Worm (Caenorhabditis elegans): Measurements from ENCODE around the gene K05F1.1.

The K05F1.1 gene

ce11 chrII:5772547-5773142 lies 28.5 kb upstream of the K05F1.1 start (continued):
- peak; percentile 2 for TF ChIP-seq F37D6.2 (tag; optimal IDR thresholded peaks at IDR 0.05)
- 0 out of 2 replicates have a peak, but pooled peaks have one; percentile 32 for TF ChIP-seq zip-11 (GFP tag; IDR thresholded peaks at IDR 0.05)
- no peak for TF ChIP-seq ama-1 (optimal IDR thresholded peaks at IDR 0.05)
- TF ChIP-seq lin-38 (GFP tag; IDR thresholded peaks at IDR 0.05), result peak; percentile 72
- TF ChIP-seq ceh-82 (tag; optimal IDR thresholded peaks at IDR 0.05), result no peak
- TF ChIP-seq mxl-2 (GFP tag; conservative IDR thresholded peaks at IDR 0.05), result no peak

DNA sequence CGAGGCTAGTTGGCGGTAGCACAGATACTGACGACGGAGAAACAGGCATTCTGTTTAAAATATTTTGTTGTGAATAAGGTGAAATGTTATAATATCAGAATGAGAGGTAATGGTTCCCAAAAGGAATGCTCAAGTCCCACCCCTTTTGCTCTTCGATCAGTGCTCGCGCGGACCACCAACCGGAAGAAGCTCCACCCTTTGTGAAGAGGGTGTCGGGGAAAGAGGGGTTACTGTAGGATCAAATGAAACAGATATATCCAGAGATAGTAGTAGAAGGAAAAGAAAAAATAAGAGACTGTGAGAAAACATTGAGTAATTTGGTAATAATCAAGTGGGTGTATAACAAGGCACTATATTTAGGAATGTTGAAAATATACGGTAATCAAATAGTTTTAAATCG lies 27.1 kb upstream of the K05F1.1 start, which contains the start of the genes dmd-5 and F10C1.1:
dmd-5 (minus strand) TSS at position 101 of the 400 bp plus-strand sequence.
F10C1.1 (plus strand) TSS at position 110 of the 400 bp plus-strand sequence.
- TF ChIP-seq unc-62 (GFP tag; optimal IDR thresholded peaks at IDR 0.05 in 1 of 2), result peak in 1 of 2 experiments; percentile 20
- no peak for TF ChIP-seq unc-62 (tag; optimal IDR thresholded peaks at IDR 0.05)
- TF ChIP-seq dmd-6 (GFP tag; IDR thresholded peaks at IDR 0.05), result no peak

ce11 chrII:5774879-5775278 lies 26.3 kb upstream of the K05F1.1 start:
- TF ChIP-seq daf-8 (GFP tag; IDR thresholded peaks at IDR 0.05), result no peak
- no peak for TF ChIP-seq R02D3.7 (tag; optimal IDR thresholded peaks at IDR 0.05)
- no peak for TF ChIP-seq egl-43 (GFP tag; IDR thresholded peaks at IDR 0.05)
- TF ChIP-seq mes-2 (tag; optimal IDR thresholded peaks at IDR 0.05; ENCODE audit: poor library complexity, severe bottlenecking), result no peak
- no peak for TF ChIP-seq Y75B8A.6 (GFP tag; IDR thresholded peaks at IDR 0.05)
- no peak for TF ChIP-seq mdt-29 (GFP tag; IDR thresholded peaks at IDR 0.05)
- TF ChIP-seq dve-1 (tag; optimal IDR thresholded peaks at IDR 0.05; ENCODE audit: insufficient read depth), result no peak
- TF ChIP-seq saeg-2 (GFP tag; IDR thresholded peaks at IDR 0.05), result no peak
- TF ChIP-seq pqm-1 (tag; optimal IDR thresholded peaks at IDR 0.05), result no peak
- no peak for TF ChIP-seq nhr-77 (tag; optimal IDR thresholded peaks at IDR 0.05)
- TF ChIP-seq nhr-42 (GFP tag; IDR thresholded peaks at IDR 0.05), result no peak
- TF ChIP-seq sdz-12 (GFP tag; optimal IDR thresholded peaks at IDR 0.05), result no peak

DNA sequence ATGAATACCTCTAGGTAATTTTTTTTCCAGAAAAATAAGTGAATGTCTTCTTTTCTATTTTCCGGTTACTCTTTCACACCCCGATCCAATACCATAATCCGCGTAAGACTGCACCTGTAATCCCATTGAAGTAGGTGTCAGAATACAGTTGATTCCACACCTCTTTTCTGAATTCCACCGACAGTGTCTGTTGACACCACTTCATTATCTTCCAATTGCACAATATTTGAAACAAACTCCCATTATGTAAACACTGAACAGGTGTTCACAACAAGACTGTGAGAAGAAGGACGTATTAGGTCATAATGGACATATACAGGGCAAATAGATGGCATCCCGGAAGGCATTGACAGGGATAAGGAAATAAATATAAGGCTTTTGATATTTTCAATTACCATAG lies 23.8 kb upstream of the K05F1.1 start:
- no peak for TF ChIP-seq zag-1 (tag; optimal IDR thresholded peaks at IDR 0.05)
- no peak for TF ChIP-seq lin-13 (GFP tag; optimal IDR thresholded peaks at IDR 0.05)
- no peak for TF ChIP-seq R02D3.7 (tag; optimal IDR thresholded peaks at IDR 0.05)
- no peak for TF ChIP-seq nhr-102 (tag; optimal IDR thresholded peaks at IDR 0.05)
- no peak for TF ChIP-seq lin-29 (GFP tag; IDR thresholded peaks at IDR 0.05)
- no peak for TF ChIP-seq daf-19 (GFP tag; conservative IDR thresholded peaks at IDR 0.05)
- no peak for TF ChIP-seq spr-1 (tag; optimal IDR thresholded peaks at IDR 0.05)
- TF ChIP-seq zfp-2 (tag; optimal IDR thresholded peaks at IDR 0.05), result no peak
- TF ChIP-seq pha-4 (GFP tag; IDR thresholded peaks at IDR 0.05), result no peak
- no peak for TF ChIP-seq pha-4 (tag; optimal IDR thresholded peaks at IDR 0.05)
- TF ChIP-seq lsy-2 (tag; optimal IDR thresholded peaks at IDR 0.05), result no peak
- TF ChIP-seq arid-1 (GFP tag; conservative IDR thresholded peaks at IDR 0.05), result no peak
- TF ChIP-seq dpl-1 (GFP tag; optimal IDR thresholded peaks at IDR 0.05), result no peak
- TF ChIP-seq mxl-2 (GFP tag; conservative IDR thresholded peaks at IDR 0.05), result no peak
- TF ChIP-seq ceh-20 (GFP tag; IDR thresholded peaks at IDR 0.05), result no peak
- TF ChIP-seq lin-38 (GFP tag; IDR thresholded peaks at IDR 0.05), result no peak
- TF ChIP-seq daf-16 (GFP tag; optimal IDR thresholded peaks at IDR 0.05), result no peak
- TF ChIP-seq daf-16 (tag; optimal IDR thresholded peaks at IDR 0.05), result no peak
- TF ChIP-seq dmd-9 (GFP tag; IDR thresholded peaks at IDR 0.05), result no peak
- TF ChIP-seq cey-2 (tag; optimal IDR thresholded peaks at IDR 0.05; ENCODE audit: borderline replicate concordance, insufficient read depth), result no peak
- no peak for TF ChIP-seq fos-1 (tag; optimal IDR thresholded peaks at IDR 0.05)
- TF ChIP-seq madf-5 (GFP tag; IDR thresholded peaks at IDR 0.05), result no peak

Measured in whole organism, L4 larva.